Fruit fly (Drosophila melanogaster) whole organism: ENCODE measurements around the gene CG43658.

Experiments
- CG8478 ChIP-seq: fragments of >200 bp; optimal IDR thresholded peaks from 2 replicates; lab custom pipeline; 2018; ENCODE audit warnings: inconsistent platforms
- EcR ChIP-seq, 2 experiments: fragments of >200 bp; optimal IDR thresholded peaks; 2 replicates each; lab custom pipeline; 2017; ENCODE audit warnings: missing biosample characterization in 2 of 2, missing genetic modification characterization in 2 of 2, missing genetic modification reagents in 2 of 2
- pan ChIP-seq: fragments of >200 bp; optimal IDR thresholded peaks from 2 replicates; lab custom pipeline; 2017
- psq ChIP-seq: fragments of >200 bp; optimal IDR thresholded peaks from 2 replicates; lab custom pipeline; 2017
- usp ChIP-seq: fragments of >200 bp; optimal IDR thresholded peaks from 2 replicates; lab custom pipeline; 2017; ENCODE audit warnings: missing biosample characterization, missing genetic modification characterization, mixed read lengths

DNA sequence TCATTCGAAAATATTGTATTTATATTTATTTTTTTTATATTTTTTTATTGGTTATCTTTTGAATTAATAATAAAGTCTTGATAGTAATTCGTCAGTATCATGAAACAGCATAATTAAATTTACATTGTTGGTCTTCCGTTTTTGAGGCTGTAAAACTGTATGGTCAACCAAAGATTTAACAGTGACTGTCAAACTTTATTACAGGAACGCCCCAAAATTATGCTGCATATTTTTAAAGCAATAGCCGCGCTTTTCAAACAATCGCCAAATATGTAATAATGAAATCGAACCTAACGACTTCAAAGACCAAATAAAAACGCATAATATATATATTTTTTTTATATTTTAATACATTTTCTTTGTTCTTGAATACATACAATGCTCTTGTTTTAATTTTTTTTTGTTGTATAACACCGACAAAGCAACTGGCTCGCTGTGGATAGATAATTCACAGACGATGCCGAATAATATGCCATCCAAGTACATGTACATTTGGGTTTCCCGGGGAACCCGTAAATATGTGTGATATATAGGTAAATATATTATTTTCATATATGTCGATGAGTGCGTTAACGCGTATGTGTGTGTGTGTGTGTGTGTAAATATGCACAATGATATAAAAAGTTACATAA lies 105.0 kb downstream of the CG43658 start:
- TF ChIP-seq usp, result no peak
- TF ChIP-seq CG8478 (lab: Kevin White, UChicago), result no peak
- no peak for TF ChIP-seq psq (lab: Kevin White, UChicago)
- no peak for TF ChIP-seq EcR (GFP tag; optimal IDR thresholded peaks at IDR 0.05; lab: Kevin White, UChicago)
- no peak for TF ChIP-seq pan (lab: Kevin White, UChicago)
